Fruit fly (Drosophila melanogaster) whole organism, pupa: ENCODE results near the gene pum.

Experiments used
- CG10348 ChIP-seq: fragments of 200-800 bp; sonication (Bioruptor generic); IDR thresholded peaks from 2 replicates; pipeline ENCODE4 v1.3.6; 2022; ENCODE audit warnings: missing biosample characterization, missing genetic modification characterization
- CG32121 ChIP-seq: fragments of 200-800 bp; sonication (Bioruptor generic); IDR thresholded peaks from 2 replicates; pipeline ENCODE4 v1.3.6; 2022; ENCODE audit warnings: missing biosample characterization, missing genetic modification characterization
- CG34367 ChIP-seq: fragments of 200-800 bp; sonication (Bioruptor generic); optimal IDR thresholded peaks from 2 replicates; lab custom pipeline; 2018; ENCODE audit warnings: missing biosample characterization, mild to moderate bottlenecking, missing genetic modification characterization
- CG4496 ChIP-seq: fragments of 200-800 bp; sonication (Bioruptor generic); IDR thresholded peaks from 3 replicates; pipeline ENCODE4 v1.3.6; 2022; ENCODE audit warnings: missing biosample characterization, missing genetic modification characterization
- CG8159 ChIP-seq: fragments of 200-800 bp; sonication (Bioruptor generic); optimal IDR thresholded peaks from 3 replicates; lab custom pipeline; 2018; ENCODE audit warnings: missing biosample characterization, mild to moderate bottlenecking, missing genetic modification characterization, moderate library complexity
- CG8301 ChIP-seq: fragments of 200-800 bp; sonication (Bioruptor generic); optimal IDR thresholded peaks from 2 replicates; lab custom pipeline; 2018; ENCODE audit warnings: missing biosample characterization, mild to moderate bottlenecking, missing genetic modification characterization
- D1 ChIP-seq: fragments of 200-800 bp; sonication (Bioruptor generic); optimal IDR thresholded peaks from 2 replicates; lab custom pipeline; 2018; ENCODE audit warnings: missing biosample characterization, mild to moderate bottlenecking, missing genetic modification characterization, moderate library complexity
- EcR ChIP-seq: fragments of 200-800 bp; sonication (Bioruptor generic); optimal IDR thresholded peaks from 3 replicates; lab custom pipeline; 2019; ENCODE audit warnings: missing biosample characterization, missing genetic modification characterization, mild to moderate bottlenecking, moderate library complexity, missing genetic modification reagents
- rn ChIP-seq: fragments of 200-800 bp; sonication (Bioruptor generic); IDR thresholded peaks from 2 replicates; pipeline ENCODE4 v1.3.6; 2022; ENCODE audit warnings: missing biosample characterization, missing genetic modification characterization

DNA sequence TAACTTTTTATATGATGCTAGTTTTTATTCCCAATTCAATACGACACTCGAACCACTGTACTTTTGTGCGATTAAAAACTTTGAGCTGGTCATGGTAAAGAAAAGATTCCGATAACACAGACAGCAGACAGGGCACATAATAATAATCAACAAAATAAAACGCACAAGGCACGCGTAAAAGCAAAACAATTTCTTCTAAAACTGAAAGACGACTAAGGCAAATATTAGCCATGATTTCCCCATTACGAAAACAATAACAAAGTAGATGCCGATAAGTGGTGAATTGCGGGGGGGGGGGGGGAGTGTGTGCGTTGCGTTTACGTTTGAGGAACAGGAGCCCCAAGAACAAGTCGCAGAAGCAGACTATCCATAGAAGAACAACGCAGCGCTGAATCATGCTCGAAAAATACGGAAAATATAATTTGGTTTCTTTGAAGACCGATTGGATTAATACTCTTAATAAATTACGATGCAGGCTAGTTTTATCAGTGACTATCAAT, 2.7 kb downstream of the pum start:
- TF ChIP-seq CG8301 (tag; lab: Kevin White, UChicago) (no peak), CG4496 (GFP tag; lab: Robert Waterston, UW) (no peak), CG34367 (no peak), EcR (GFP tag; lab: Kevin White, UChicago) (no peak), CG10348 (GFP tag; lab: Robert Waterston, UW) (no peak), D1 (no peak), rn (GFP tag; lab: Robert Waterston, UW) (no peak), CG8159 (tag; lab: Kevin White, UChicago) (no peak), CG32121 (GFP tag; lab: Robert Waterston, UW) (no peak)
